Worm (Caenorhabditis elegans) whole organism, L2 larva: Measurements from ENCODE around the gene T01B7.9.
A peak's percentile ranks its signal among the peaks of the same experiment; 100 is the strongest.

ENCODE experiments used
- C34F6.9 ChIP-seq: fragments of 150-350 bp; optimal IDR thresholded peaks from 2 replicates; lab custom pipeline; 2014; ENCODE audit warnings: missing biosample characterization, missing genetic modification characterization
- F13H6.1 ChIP-seq: sonication (generic microtip); optimal IDR thresholded peaks from 2 replicates; lab custom pipeline; 2016; ENCODE audit warnings: missing genetic modification characterization, missing compliant biosample characterization
- R02D3.7 ChIP-seq: fragments of 150-350 bp; optimal IDR thresholded peaks from 2 replicates; lab custom pipeline; 2014; ENCODE audit warnings: missing biosample characterization, missing genetic modification characterization
- Y55F3AM.14 ChIP-seq: fragments of 200-800 bp; sonication (Bioruptor generic); optimal IDR thresholded peaks from 2 replicates; lab custom pipeline; 2018; ENCODE audit warnings: mild to moderate bottlenecking, missing genetic modification characterization, missing compliant biosample characterization
- ZK546.5 ChIP-seq: sonication (generic microtip); optimal IDR thresholded peaks from 2 replicates; lab custom pipeline; 2017; ENCODE audit warnings: missing biosample characterization, missing genetic modification characterization
- alr-1 ChIP-seq: fragments of 150-350 bp; optimal IDR thresholded peaks from 2 replicates; lab custom pipeline; 2014; ENCODE audit warnings: missing biosample characterization, missing genetic modification characterization
- aly-2 ChIP-seq: fragments of 150-350 bp; optimal IDR thresholded peaks from 2 replicates; lab custom pipeline; 2014; ENCODE audit warnings: missing biosample characterization, missing genetic modification characterization
- ama-1 ChIP-seq: fragments of 150-350 bp; optimal IDR thresholded peaks from 2 replicates; lab custom pipeline; 2018; ENCODE audit warnings: inconsistent platforms
- blmp-1 ChIP-seq: sonication (generic microtip); optimal IDR thresholded peaks from 2 replicates; lab custom pipeline; 2017; ENCODE audit warnings: missing genetic modification characterization, mild to moderate bottlenecking, missing compliant biosample characterization, antibody characterized with exemption, moderate library complexity; ENCODE audit not compliant: insufficient read depth
- ceh-16 ChIP-seq: fragments of 150-350 bp; optimal IDR thresholded peaks from 2 replicates; lab custom pipeline; 2014; ENCODE audit warnings: missing biosample characterization, missing genetic modification characterization
- ceh-82 ChIP-seq: fragments of 150-350 bp; optimal IDR thresholded peaks from 2 replicates; lab custom pipeline; 2014; ENCODE audit warnings: missing biosample characterization, missing genetic modification characterization
- crh-2 ChIP-seq: sonication (generic microtip); optimal IDR thresholded peaks from 2 replicates; lab custom pipeline; 2017; ENCODE audit warnings: missing biosample characterization, missing genetic modification characterization
- dmd-4 ChIP-seq: sonication (generic microtip); optimal IDR thresholded peaks from 2 replicates; lab custom pipeline; 2017; ENCODE audit warnings: missing biosample characterization, missing genetic modification characterization
- egl-27 ChIP-seq: sonication (generic microtip); optimal IDR thresholded peaks from 3 replicates; lab custom pipeline; 2017; ENCODE audit warnings: missing biosample characterization, missing genetic modification reagents, missing genetic modification characterization
- elt-1 ChIP-seq: fragments of 150-350 bp; optimal IDR thresholded peaks from 2 replicates; lab custom pipeline; 2014; ENCODE audit warnings: missing biosample characterization, missing genetic modification characterization
- elt-3 ChIP-seq: sonication (generic microtip); optimal IDR thresholded peaks from 2 replicates; lab custom pipeline; 2017; ENCODE audit warnings: missing biosample characterization, missing genetic modification characterization
- fos-1 ChIP-seq: fragments of 150-350 bp; optimal IDR thresholded peaks from 2 replicates; lab custom pipeline; 2014; ENCODE audit warnings: missing biosample characterization, missing genetic modification characterization
- gmeb-1 ChIP-seq: fragments of 150-350 bp; optimal IDR thresholded peaks from 2 replicates; lab custom pipeline; 2014; ENCODE audit warnings: missing biosample characterization, missing genetic modification characterization
- lin-11 ChIP-seq: fragments of 150-350 bp; sonication (generic microtip); optimal IDR thresholded peaks from 2 replicates; lab custom pipeline; 2014; ENCODE audit warnings: missing biosample characterization, missing genetic modification characterization, inconsistent platforms, mixed read lengths
- lin-13 ChIP-seq: fragments of 150-350 bp; optimal IDR thresholded peaks from 2 replicates; lab custom pipeline; 2014; ENCODE audit warnings: missing biosample characterization, missing genetic modification reagents, missing genetic modification characterization
- lin-39 ChIP-seq: fragments of 150-350 bp; optimal IDR thresholded peaks from 2 replicates; lab custom pipeline; 2014; ENCODE audit warnings: missing biosample characterization, missing genetic modification reagents, missing genetic modification characterization
- lsy-2 ChIP-seq, 2 experiments: fragments of 150-350 bp in 1 of 2; sonication (generic microtip) in 1 of 2; optimal IDR thresholded peaks; 2 replicates each; lab custom pipeline; 2014 to 2017; ENCODE audit warnings: missing biosample characterization in 2 of 2, missing genetic modification characterization in 2 of 2
- mab-5 ChIP-seq: fragments of 150-350 bp; optimal IDR thresholded peaks from 2 replicates; lab custom pipeline; 2014; ENCODE audit warnings: missing biosample characterization, missing genetic modification characterization
- mbf-1 ChIP-seq: sonication (generic microtip); optimal IDR thresholded peaks from 2 replicates; lab custom pipeline; 2017; ENCODE audit warnings: missing biosample characterization, missing genetic modification characterization
- mdl-1 ChIP-seq, 2 experiments: fragments of 150-350 bp in 1 of 2; sonication (generic microtip) in 1 of 2; optimal IDR thresholded peaks; 2 replicates each; lab custom pipeline; 2017; ENCODE audit warnings: missing biosample characterization in 2 of 2, missing genetic modification characterization in 2 of 2
- nhr-10 ChIP-seq: sonication (generic microtip); optimal IDR thresholded peaks from 2 replicates; lab custom pipeline; 2017; ENCODE audit warnings: missing biosample characterization, missing genetic modification characterization
- nhr-11 ChIP-seq: fragments of 150-350 bp; optimal IDR thresholded peaks from 2 replicates; lab custom pipeline; 2014; ENCODE audit warnings: missing biosample characterization, missing genetic modification characterization
- nhr-12 ChIP-seq: fragments of 150-350 bp; optimal IDR thresholded peaks from 2 replicates; lab custom pipeline; 2014; ENCODE audit warnings: missing biosample characterization, missing genetic modification characterization
- nhr-129 ChIP-seq: fragments of 150-350 bp; optimal IDR thresholded peaks from 2 replicates; lab custom pipeline; 2014; ENCODE audit warnings: missing biosample characterization, missing genetic modification characterization
- nhr-21 ChIP-seq: fragments of 150-350 bp; optimal IDR thresholded peaks from 2 replicates; lab custom pipeline; 2014; ENCODE audit warnings: missing biosample characterization, missing genetic modification characterization
- nhr-23 ChIP-seq: fragments of 150-350 bp; optimal IDR thresholded peaks from 2 replicates; lab custom pipeline; 2014; ENCODE audit warnings: missing biosample characterization, missing genetic modification reagents, missing genetic modification characterization
- nhr-237 ChIP-seq: fragments of 150-350 bp; optimal IDR thresholded peaks from 2 replicates; lab custom pipeline; 2014; ENCODE audit warnings: missing biosample characterization, missing genetic modification characterization
- nhr-25 ChIP-seq: fragments of 150-350 bp; sonication (generic microtip); optimal IDR thresholded peaks from 3 replicates; lab custom pipeline; 2014; ENCODE audit warnings: missing biosample characterization, missing genetic modification characterization
- nhr-6 ChIP-seq: fragments of 150-350 bp; optimal IDR thresholded peaks from 2 replicates; lab custom pipeline; 2014; ENCODE audit warnings: missing biosample characterization, missing genetic modification characterization
- nhr-77 ChIP-seq: fragments of 150-350 bp; optimal IDR thresholded peaks from 2 replicates; lab custom pipeline; 2014; ENCODE audit warnings: missing biosample characterization, missing genetic modification characterization
- peb-1 ChIP-seq: fragments of 150-350 bp; optimal IDR thresholded peaks from 2 replicates; lab custom pipeline; 2014; ENCODE audit warnings: missing biosample characterization, missing genetic modification characterization
- sem-4 ChIP-seq: fragments of 150-350 bp; optimal IDR thresholded peaks from 2 replicates; lab custom pipeline; 2014; ENCODE audit warnings: missing biosample characterization, missing genetic modification reagents, missing genetic modification characterization
- skn-1 ChIP-seq: sonication (generic microtip); optimal IDR thresholded peaks from 2 replicates; lab custom pipeline; 2017; ENCODE audit warnings: missing biosample characterization, missing genetic modification characterization
- sma-3 ChIP-seq: sonication (generic microtip); optimal IDR thresholded peaks from 2 replicates; lab custom pipeline; 2016; ENCODE audit warnings: missing genetic modification reagents, missing genetic modification characterization, missing compliant biosample characterization
- sma-9 ChIP-seq, 2 experiments: fragments of 150-350 bp in 1 of 2; sonication (generic microtip) in 1 of 2; optimal IDR thresholded peaks; 2 replicates each; lab custom pipeline; 2014 to 2016; ENCODE audit warnings: missing genetic modification characterization in 2 of 2, mild to moderate bottlenecking in 1 of 2, missing biosample characterization in 1 of 2, missing compliant biosample characterization in 1 of 2, missing genetic modification reagents in 1 of 2, moderate library complexity in 1 of 2
- snpc-4 ChIP-seq: fragments of 150-350 bp; optimal IDR thresholded peaks from 2 replicates; lab custom pipeline; 2014; ENCODE audit warnings: missing biosample characterization, missing genetic modification characterization
- unc-39 ChIP-seq: fragments of 150-350 bp; optimal IDR thresholded peaks from 2 replicates; lab custom pipeline; 2014; ENCODE audit warnings: missing biosample characterization, missing genetic modification characterization
- unc-55 ChIP-seq: fragments of 150-350 bp; sonication (generic microtip); optimal IDR thresholded peaks from 3 replicates; lab custom pipeline; 2014; ENCODE audit warnings: missing biosample characterization, missing genetic modification reagents, missing genetic modification characterization
- unc-62 ChIP-seq: fragments of 150-350 bp; optimal IDR thresholded peaks from 2 replicates; lab custom pipeline; 2014; ENCODE audit warnings: missing biosample characterization, missing genetic modification reagents, missing genetic modification characterization
- zag-1 ChIP-seq: fragments of 150-350 bp; optimal IDR thresholded peaks from 2 replicates; lab custom pipeline; 2014; ENCODE audit warnings: missing biosample characterization, missing genetic modification characterization
- ztf-1 ChIP-seq: fragments of 200-800 bp; sonication (Bioruptor generic); conservative IDR thresholded peaks from 2 replicates; pipeline ENCODE4 v1.3.6; 2022; ENCODE audit warnings: missing genetic modification characterization, missing compliant biosample characterization
- ztf-11 ChIP-seq: sonication (generic microtip); optimal IDR thresholded peaks from 2 replicates; lab custom pipeline; 2017; ENCODE audit warnings: missing biosample characterization, missing genetic modification characterization
- ztf-4 ChIP-seq: fragments of 150-350 bp; optimal IDR thresholded peaks from 2 replicates; lab custom pipeline; 2014; ENCODE audit warnings: missing biosample characterization, missing genetic modification characterization

Gene T01B7.9

ce11 chrII:8743379-8744173 is 17.0 kb upstream of the T01B7.9 start, which contains the start of gene mak-1:
mak-1 (plus strand) TSS chrII:8744071.
- no peak for TF ChIP-seq sem-4 (tag; lab: Kevin White, UChicago)
- no peak for TF ChIP-seq nhr-6 (tag; lab: Kevin White, UChicago)
- TF ChIP-seq mdl-1 (tag; optimal IDR thresholded peaks at IDR 0.05; lab: Kevin White, UChicago), result peak; percentile 11 to 28
- no peak for TF ChIP-seq nhr-23
- no peak for TF ChIP-seq dmd-4 (tag; lab: Kevin White, UChicago)
- no peak for TF ChIP-seq ceh-82
- peak; percentile 31 for TF ChIP-seq blmp-1 (tag; lab: Kevin White, UChicago)
- TF ChIP-seq nhr-21 (tag; lab: Kevin White, UChicago), result peak; percentile 37
- peak; percentile 19 for TF ChIP-seq gmeb-1 (tag; lab: Kevin White, UChicago)
- no peak for TF ChIP-seq aly-2 (tag; lab: Kevin White, UChicago)
- no peak for TF ChIP-seq lin-39 (tag; lab: Kevin White, UChicago)
- no peak for TF ChIP-seq zag-1
- TF ChIP-seq ztf-1 (GFP tag; lab: Robert Waterston, UW), result no peak
- TF ChIP-seq nhr-237 (tag; lab: Kevin White, UChicago), result no peak
- no peak for TF ChIP-seq ceh-16 (tag; lab: Kevin White, UChicago)
- TF ChIP-seq elt-3 (tag; lab: Kevin White, UChicago), result no peak
- no peak for TF ChIP-seq lin-11 (tag; lab: Kevin White, UChicago)
- peak; percentile 58 for TF ChIP-seq nhr-129 (tag; lab: Kevin White, UChicago)
- TF ChIP-seq unc-62, result no peak
- TF ChIP-seq peb-1 (tag; lab: Kevin White, UChicago), result no peak
- TF ChIP-seq mbf-1 (tag; lab: Kevin White, UChicago), result no peak
- no peak for TF ChIP-seq egl-27 (tag; lab: Kevin White, UChicago)
- no peak for TF ChIP-seq ztf-11 (tag; lab: Kevin White, UChicago)
- TF ChIP-seq ama-1, result peak; percentile 92
- TF ChIP-seq skn-1 (tag; lab: Kevin White, UChicago), result no peak
- TF ChIP-seq nhr-11 (tag; lab: Kevin White, UChicago), result no peak
- TF ChIP-seq sma-3 (GFP tag; lab: Kevin White, UChicago), result no peak
- TF ChIP-seq lin-13 (GFP tag; lab: Kevin White, UChicago), result peak; percentile 44
- no peak for TF ChIP-seq unc-55 (GFP tag; lab: Kevin White, UChicago)
- no peak for TF ChIP-seq C34F6.9
- TF ChIP-seq lsy-2 (tag; optimal IDR thresholded peaks at IDR 0.05; lab: Kevin White, UChicago), result no peak
- TF ChIP-seq sma-9 (GFP tag; optimal IDR thresholded peaks at IDR 0.05; lab: Kevin White, UChicago), result peak; percentile 92
- no peak for TF ChIP-seq sma-9 (tag; optimal IDR thresholded peaks at IDR 0.05; lab: Kevin White, UChicago)
- TF ChIP-seq nhr-77 (tag; lab: Kevin White, UChicago), result no peak
- TF ChIP-seq snpc-4 (tag; lab: Kevin White, UChicago), result no peak
- no peak for TF ChIP-seq elt-1
- no peak for TF ChIP-seq ztf-4 (tag; lab: Kevin White, UChicago)
- TF ChIP-seq ZK546.5 (tag; lab: Kevin White, UChicago), result no peak
- no peak for TF ChIP-seq Y55F3AM.14 (GFP tag; lab: Kevin White, UChicago)
- TF ChIP-seq nhr-12 (tag; lab: Kevin White, UChicago), result no peak
- TF ChIP-seq mab-5 (tag; lab: Kevin White, UChicago), result no peak
- TF ChIP-seq fos-1 (tag; lab: Kevin White, UChicago), result no peak
- peak; percentile 67 for TF ChIP-seq nhr-25 (tag; lab: Kevin White, UChicago)
- no peak for TF ChIP-seq R02D3.7
- TF ChIP-seq F13H6.1 (tag; lab: Kevin White, UChicago), result peak; percentile 51
- TF ChIP-seq alr-1, result no peak
- TF ChIP-seq unc-39 (tag; lab: Kevin White, UChicago), result no peak
- no peak for TF ChIP-seq crh-2 (tag; lab: Kevin White, UChicago)
- no peak for TF ChIP-seq nhr-10 (tag; lab: Kevin White, UChicago)
- TF ChIP-seq, all 48 proteins: peak for 10
